Fruit fly (Drosophila melanogaster): ENCODE data around the gene rut.
A peak's percentile ranks its signal among the peaks of the same experiment; 100 is the strongest.

DNA sequence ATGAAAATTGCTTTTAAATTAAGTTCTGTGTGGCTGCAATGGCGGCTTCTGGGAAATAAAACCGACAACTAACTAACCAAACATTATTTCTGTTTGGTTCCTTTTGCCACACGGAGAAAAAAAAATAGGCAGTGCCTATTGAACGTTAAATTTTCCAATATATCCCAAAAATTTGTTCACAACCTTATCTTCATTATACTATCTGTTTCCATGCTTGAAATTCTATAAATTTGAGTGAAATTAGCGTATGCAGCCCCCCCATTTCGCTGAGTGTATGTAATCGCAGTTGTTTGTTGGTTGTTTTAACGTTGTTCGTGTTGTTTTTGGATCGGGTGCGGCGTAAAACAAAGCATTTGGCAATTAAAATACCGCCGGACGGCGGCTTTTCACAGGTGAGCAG, 87.5 kb downstream of the rut start:
- TF ChIP-seq CG16779 (tag; optimal IDR thresholded peaks at IDR 0.05): no peak
- TF ChIP-seq cyc (GFP tag; optimal IDR thresholded peaks at IDR 0.05): no peak
- TF ChIP-seq dac (GFP tag; optimal IDR thresholded peaks at IDR 0.05): peak; percentile 18
- no peak for TF ChIP-seq svp (GFP tag)
- no peak for TF ChIP-seq Lpt (GFP tag; optimal IDR thresholded peaks at IDR 0.05)
- TF ChIP-seq Smox (GFP tag; optimal IDR thresholded peaks at IDR 0.05): no peak
- TF ChIP-seq CG8319 (GFP tag; optimal IDR thresholded peaks at IDR 0.05): no peak
- TF ChIP-seq salr (GFP tag; optimal IDR thresholded peaks at IDR 0.05): no peak
- TF ChIP-seq topi (GFP tag; optimal IDR thresholded peaks at IDR 0.05): no peak
- TF ChIP-seq CG6854 (GFP tag; optimal IDR thresholded peaks at IDR 0.05): no peak
- TF ChIP-seq Ets21C (GFP tag; optimal IDR thresholded peaks at IDR 0.05): no peak
- TF ChIP-seq CG11902 (GFP tag; optimal IDR thresholded peaks at IDR 0.05): no peak
- TF ChIP-seq CG10669 (GFP tag; optimal IDR thresholded peaks at IDR 0.05): no peak
- peak; percentile 27; the same call in 1 of the 3 replicates for TF ChIP-seq CG6163 (GFP tag; IDR thresholded peaks at IDR 0.05)

Measured in whole organism, prepupa.